Fruit fly (Drosophila melanogaster): Measurements from ENCODE around the gene CG14219.

The CG14219 gene

dm6 chrX:19590070-19590469 is at the start of gene CG14219:
Gene CG14219 (minus strand): TSS chrX:19590170.
- TF ChIP-seq CTCF (optimal IDR thresholded peaks at IDR 0.05) (no peak), CG8478 (optimal IDR thresholded peaks at IDR 0.05) (no peak)

- TF ChIP-seq CTCF (optimal IDR thresholded peaks at IDR 0.05) (peak; percentile 19 to 48), CG8478 (optimal IDR thresholded peaks at IDR 0.05) (no peak)
These were observed 48.5 kb upstream of the CG14219 start, which contains the start of gene Rcd-1 for dm6 chrX:19638328-19638940. Gene Rcd-1 (plus strand): TSS chrX:19638767.

- TF ChIP-seq CG8478 (optimal IDR thresholded peaks at IDR 0.05) (peak; percentile 53), CTCF (optimal IDR thresholded peaks at IDR 0.05) (no peak)
These were observed 47.7 kb upstream of the CG14219 start for dm6 chrX:19637434-19638327.

- TF ChIP-seq CTCF (optimal IDR thresholded peaks at IDR 0.05), result no peak
These were observed 47.0 kb upstream of the CG14219 start for dm6 chrX:19637002-19637420.

- TF ChIP-seq CG8478 (optimal IDR thresholded peaks at IDR 0.05), result no peak
- no peak for TF ChIP-seq CTCF (optimal IDR thresholded peaks at IDR 0.05)
These were observed 41.4 kb upstream of the CG14219 start for dm6 chrX:19631365-19631832.

- TF ChIP-seq CG8478 (optimal IDR thresholded peaks at IDR 0.05), result no peak
- TF ChIP-seq CTCF (optimal IDR thresholded peaks at IDR 0.05), result no peak
These were observed 35.4 kb upstream of the CG14219 start, which contains the start of gene CG14212 for dm6 chrX:19625405-19625804. Gene CG14212 (plus strand): TSS chrX:19625705.

dm6 chrX:19622924-19623323 is 33.0 kb upstream of the CG14219 start, which contains the start of the genes Naa20A and MKP-4:
Gene Naa20A (minus strand): TSS chrX:19623074.
Gene MKP-4 (plus strand): TSS chrX:19623114.
- TF ChIP-seq CG8478 (optimal IDR thresholded peaks at IDR 0.05), result no peak
- no peak for TF ChIP-seq CTCF (optimal IDR thresholded peaks at IDR 0.05)

dm6 chrX:19621145-19621544 is 31.2 kb upstream of the CG14219 start, which contains the start of gene CG14221:
Gene CG14221 (minus strand): TSS chrX:19621245.
- no peak for TF ChIP-seq CG8478 (optimal IDR thresholded peaks at IDR 0.05)

- TF ChIP-seq CG8478 (optimal IDR thresholded peaks at IDR 0.05) (no peak), CTCF (optimal IDR thresholded peaks at IDR 0.05) (no peak)
These were observed 28.3 kb upstream of the CG14219 start, which contains the start of the genes Pstk and Tim9b for dm6 chrX:19618183-19618740. Gene Pstk (minus strand): TSS chrX:19618537. Gene Tim9b (minus strand): TSS chrX:19618537.

- TF ChIP-seq CTCF (optimal IDR thresholded peaks at IDR 0.05) (no peak), CG8478 (optimal IDR thresholded peaks at IDR 0.05) (no peak)
These were observed 26.2 kb upstream of the CG14219 start, which contains the start of gene CG14210 for dm6 chrX:19615990-19616663. Gene CG14210 (plus strand): TSS chrX:19616196.

dm6 chrX:19613473-19613872 is 23.5 kb upstream of the CG14219 start:
- TF ChIP-seq CG8478 (optimal IDR thresholded peaks at IDR 0.05) (no peak), CTCF (optimal IDR thresholded peaks at IDR 0.05) (no peak)

- no peak for TF ChIP-seq CTCF (optimal IDR thresholded peaks at IDR 0.05)
- TF ChIP-seq CG8478 (optimal IDR thresholded peaks at IDR 0.05), result no peak
These were observed 21.3 kb upstream of the CG14219 start, which contains the start of the genes Shawn and Tyler for dm6 chrX:19611226-19611625. Gene Shawn (plus strand): TSS chrX:19611526. Gene Tyler (plus strand): TSS chrX:19611526.

- TF ChIP-seq CG8478 (optimal IDR thresholded peaks at IDR 0.05), result no peak
- TF ChIP-seq CTCF (optimal IDR thresholded peaks at IDR 0.05), result no peak
These were observed 18.2 kb upstream of the CG14219 start for dm6 chrX:19608042-19608609.

- TF ChIP-seq CG8478 (optimal IDR thresholded peaks at IDR 0.05) (no peak), CTCF (optimal IDR thresholded peaks at IDR 0.05) (no peak)
These were observed 17.0 kb upstream of the CG14219 start for dm6 chrX:19606971-19607370.

All from S2 (cell line).